Fruit fly (Drosophila melanogaster) whole organism, embryonic: Measurements from ENCODE around the gene Glyat.

Experiments used
- Atf6 ChIP-seq: fragments of 200-800 bp; sonication (Bioruptor generic); IDR thresholded peaks from 2 replicates; pipeline ENCODE4 v1.3.6; 2022; ENCODE audit warnings: missing biosample characterization, missing genetic modification characterization
- CG10321 ChIP-seq: fragments of 200-800 bp; sonication (Bioruptor generic); IDR thresholded peaks from 2 replicates; pipeline ENCODE4 v1.3.6; 2022; ENCODE audit warnings: missing biosample characterization, missing genetic modification characterization
- CG12299 ChIP-seq: fragments of 200-800 bp; sonication (Bioruptor generic); optimal IDR thresholded peaks from 2 replicates; lab custom pipeline; 2018; ENCODE audit warnings: missing biosample characterization, mild to moderate bottlenecking, missing genetic modification characterization
- CG12744 ChIP-seq: fragments of 200-800 bp; sonication (Bioruptor generic); optimal IDR thresholded peaks from 2 replicates; lab custom pipeline; 2016; ENCODE audit warnings: missing biosample characterization, missing genetic modification characterization
- CG13624 ChIP-seq: fragments of 200-800 bp; sonication (Bioruptor generic); optimal IDR thresholded peaks from 2 replicates; lab custom pipeline; 2016; ENCODE audit warnings: missing biosample characterization, missing genetic modification characterization
- CG14441 ChIP-seq: fragments of 200-800 bp; sonication (Bioruptor generic); IDR thresholded peaks from 2 replicates; pipeline ENCODE4 v1.3.6; 2022; ENCODE audit warnings: missing biosample characterization, missing genetic modification characterization
- CG14860 ChIP-seq: fragments of 200-800 bp; sonication (Bioruptor generic); IDR thresholded peaks from 3 replicates; pipeline ENCODE4 v1.3.6; 2022; ENCODE audit warnings: missing biosample characterization, missing genetic modification characterization; ENCODE audit not compliant: partially characterized antibody
- CG15011 ChIP-seq: fragments of 200-800 bp; sonication (Bioruptor generic); optimal IDR thresholded peaks from 3 replicates; lab custom pipeline; 2018; ENCODE audit warnings: missing biosample characterization, mild to moderate bottlenecking, missing genetic modification characterization
- CG16813 ChIP-seq: fragments of 200-800 bp; sonication (Bioruptor generic); IDR thresholded peaks from 3 replicates; pipeline ENCODE4 v1.3.6; 2022; ENCODE audit warnings: missing biosample characterization, missing genetic modification characterization; ENCODE audit not compliant: partially characterized antibody
- CG17359 ChIP-seq: fragments of 200-800 bp; sonication (Bioruptor generic); optimal IDR thresholded peaks from 3 replicates; lab custom pipeline; 2018; ENCODE audit warnings: missing biosample characterization, mild to moderate bottlenecking, missing genetic modification characterization, moderate library complexity
- CG17385 ChIP-seq: fragments of 200-800 bp; sonication (Bioruptor generic); optimal IDR thresholded peaks from 3 replicates; lab custom pipeline; 2018; ENCODE audit warnings: missing biosample characterization, mild to moderate bottlenecking, missing genetic modification characterization
- CG17568 ChIP-seq: fragments of 200-800 bp; sonication (Bioruptor generic); optimal IDR thresholded peaks from 2 replicates; lab custom pipeline; 2018; ENCODE audit warnings: missing biosample characterization, mild to moderate bottlenecking, missing genetic modification characterization, moderate library complexity
- CG1792 ChIP-seq: fragments of 200-800 bp; sonication (Bioruptor generic); optimal IDR thresholded peaks from 2 replicates; lab custom pipeline; 2016; ENCODE audit warnings: missing biosample characterization, missing genetic modification characterization
- CG1832 ChIP-seq: fragments of 200-800 bp; sonication (Bioruptor generic); optimal IDR thresholded peaks from 2 replicates; lab custom pipeline; 2017; ENCODE audit warnings: missing biosample characterization, mild to moderate bottlenecking, missing genetic modification characterization, inconsistent platforms
- CG18599 ChIP-seq: fragments of 200-800 bp; sonication (Bioruptor generic); optimal IDR thresholded peaks from 3 replicates; lab custom pipeline; 2017; ENCODE audit warnings: missing biosample characterization, missing genetic modification characterization, mild to moderate bottlenecking, moderate library complexity, missing genetic modification reagents
- CG18619 ChIP-seq: fragments of 200-800 bp; sonication (Bioruptor generic); optimal IDR thresholded peaks from 3 replicates; lab custom pipeline; 2017; ENCODE audit warnings: missing biosample characterization, mild to moderate bottlenecking, missing genetic modification characterization
- CG2199 ChIP-seq: fragments of 200-800 bp; sonication (Bioruptor generic); IDR thresholded peaks from 3 replicates; pipeline ENCODE4 v1.3.6; 2022; ENCODE audit warnings: missing biosample characterization, missing genetic modification characterization
- CG2678 ChIP-seq: fragments of 200-800 bp; sonication (Bioruptor generic); optimal IDR thresholded peaks from 3 replicates; lab custom pipeline; 2019; ENCODE audit warnings: missing biosample characterization, mild to moderate bottlenecking, missing genetic modification characterization, moderate library complexity
- CG3065 ChIP-seq: fragments of 200-800 bp; sonication (Bioruptor generic); optimal IDR thresholded peaks from 2 replicates; lab custom pipeline; 2016; ENCODE audit warnings: missing biosample characterization, missing genetic modification characterization
- CG32532 ChIP-seq: fragments of 200-800 bp; sonication (Bioruptor generic); IDR thresholded peaks from 2 replicates; pipeline ENCODE4 v1.3.6; 2022; ENCODE audit warnings: missing biosample characterization, missing genetic modification characterization
- CG3281 ChIP-seq: fragments of 200-800 bp; sonication (Bioruptor generic); optimal IDR thresholded peaks from 3 replicates; lab custom pipeline; 2017; ENCODE audit warnings: missing biosample characterization, mild to moderate bottlenecking, missing genetic modification characterization
- CG4707 ChIP-seq: fragments of 200-800 bp; sonication (Bioruptor generic); optimal IDR thresholded peaks from 2 replicates; lab custom pipeline; 2018; ENCODE audit warnings: missing biosample characterization, mild to moderate bottlenecking, missing genetic modification characterization, moderate library complexity
- CG6791 ChIP-seq: fragments of 200-800 bp; sonication (Bioruptor generic); IDR thresholded peaks from 3 replicates; pipeline ENCODE4 v1.3.6; 2022; ENCODE audit warnings: missing biosample characterization, missing genetic modification characterization; ENCODE audit not compliant: partially characterized antibody
- CG6854 ChIP-seq: fragments of 200-800 bp; sonication (Bioruptor generic); optimal IDR thresholded peaks from 3 replicates; lab custom pipeline; 2017; ENCODE audit warnings: missing biosample characterization, mild to moderate bottlenecking, missing genetic modification characterization
- CG7987 ChIP-seq: fragments of 200-800 bp; sonication (Bioruptor generic); optimal IDR thresholded peaks from 2 replicates; lab custom pipeline; 2018; ENCODE audit warnings: missing biosample characterization, mild to moderate bottlenecking, missing genetic modification characterization, moderate library complexity
- Camta ChIP-seq: fragments of 200-800 bp; sonication (Bioruptor generic); optimal IDR thresholded peaks from 2 replicates; lab custom pipeline; 2016; ENCODE audit warnings: missing biosample characterization, missing genetic modification characterization
- Dll ChIP-seq: fragments of 200-800 bp; sonication (Bioruptor generic); IDR thresholded peaks from 4 replicates; pipeline ENCODE4 v1.3.6; 2022; ENCODE audit warnings: missing biosample characterization, missing genetic modification characterization; ENCODE audit not compliant: partially characterized antibody
- Doc2 ChIP-seq: fragments of 200-800 bp; sonication (Bioruptor generic); IDR thresholded peaks from 2 replicates; pipeline ENCODE4 v1.3.6; 2022; ENCODE audit warnings: missing biosample characterization, missing genetic modification characterization
- Ets65A ChIP-seq: fragments of 200-800 bp; sonication (Bioruptor generic); peaks from one replicate; lab custom pipeline; 2016; ENCODE audit warnings: missing biosample characterization, missing genetic modification characterization
- HLH3B ChIP-seq: fragments of 200-800 bp; sonication (Bioruptor generic); IDR thresholded peaks from 2 replicates; pipeline ENCODE4 v1.3.6; 2022; ENCODE audit warnings: missing biosample characterization, missing genetic modification characterization
- MTF-1 ChIP-seq: fragments of 200-800 bp; sonication (Bioruptor generic); optimal IDR thresholded peaks from 2 replicates; lab custom pipeline; 2018; ENCODE audit warnings: missing biosample characterization, mild to moderate bottlenecking, missing genetic modification characterization, borderline replicate concordance
- NK7.1 ChIP-seq: fragments of 200-800 bp; sonication (Bioruptor generic); optimal IDR thresholded peaks from 3 replicates; lab custom pipeline; 2016; ENCODE audit warnings: missing biosample characterization, missing genetic modification characterization
- Sry-δ ChIP-seq: fragments of 200-800 bp; sonication (Bioruptor generic); optimal IDR thresholded peaks from 2 replicates; lab custom pipeline; 2016; ENCODE audit warnings: missing biosample characterization, missing genetic modification characterization
- YL-1 ChIP-seq: fragments of 200-800 bp; sonication (Bioruptor generic); optimal IDR thresholded peaks from 3 replicates; lab custom pipeline; 2017; ENCODE audit warnings: missing biosample characterization, mild to moderate bottlenecking, missing genetic modification characterization
- ase ChIP-seq: fragments of 200-800 bp; sonication (Bioruptor generic); IDR thresholded peaks from 3 replicates; pipeline ENCODE4 v1.3.6; 2022; ENCODE audit warnings: missing biosample characterization, missing genetic modification characterization
- bab2 ChIP-seq: fragments of 200-800 bp; sonication (Bioruptor generic); optimal IDR thresholded peaks from 2 replicates; lab custom pipeline; 2016; ENCODE audit warnings: missing biosample characterization, missing genetic modification characterization
- bcd ChIP-seq: fragments of 200-800 bp; sonication (Bioruptor generic); optimal IDR thresholded peaks from 2 replicates; lab custom pipeline; 2017; ENCODE audit warnings: missing biosample characterization, mild to moderate bottlenecking, missing genetic modification characterization
- btn ChIP-seq: fragments of 200-800 bp; sonication (Bioruptor generic); optimal IDR thresholded peaks from 2 replicates; lab custom pipeline; 2016; ENCODE audit warnings: missing biosample characterization, missing genetic modification characterization
- corto ChIP-seq: fragments of 200-800 bp; sonication (Bioruptor generic); optimal IDR thresholded peaks from 2 replicates; lab custom pipeline; 2016; ENCODE audit warnings: missing biosample characterization, mild to moderate bottlenecking, missing genetic modification characterization, moderate library complexity
- dm ChIP-seq: fragments of 200-800 bp; sonication (Bioruptor generic); optimal IDR thresholded peaks from 3 replicates; lab custom pipeline; 2016; ENCODE audit warnings: missing biosample characterization, missing genetic modification characterization
- ems ChIP-seq: fragments of 200-800 bp; sonication (Bioruptor generic); optimal IDR thresholded peaks from 3 replicates; lab custom pipeline; 2016; ENCODE audit warnings: missing biosample characterization, missing genetic modification characterization
- fd64A ChIP-seq: fragments of 200-800 bp; sonication (Bioruptor generic); optimal IDR thresholded peaks from 3 replicates; lab custom pipeline; 2018; ENCODE audit warnings: missing biosample characterization, mild to moderate bottlenecking, missing genetic modification characterization
- fru ChIP-seq: fragments of >200 bp; optimal IDR thresholded peaks from 2 replicates; lab custom pipeline; 2017
- ind ChIP-seq: fragments of 200-800 bp; sonication (Bioruptor generic); optimal IDR thresholded peaks from 3 replicates; lab custom pipeline; 2016; ENCODE audit warnings: missing biosample characterization, missing genetic modification characterization
- lmd ChIP-seq: fragments of 200-800 bp; sonication (Bioruptor generic); IDR thresholded peaks from 2 replicates; pipeline ENCODE4 v1.3.6; 2022; ENCODE audit warnings: missing biosample characterization, missing genetic modification characterization
- odd ChIP-seq: fragments of 200-800 bp; sonication (Bioruptor generic); optimal IDR thresholded peaks from 2 replicates; lab custom pipeline; 2017; ENCODE audit warnings: missing biosample characterization, mild to moderate bottlenecking, missing genetic modification characterization
- pb ChIP-seq: fragments of 200-800 bp; sonication (Bioruptor generic); optimal IDR thresholded peaks from 3 replicates; lab custom pipeline; 2016; ENCODE audit warnings: missing biosample characterization, missing genetic modification characterization
- shn ChIP-seq: fragments of 200-800 bp; sonication (Bioruptor generic); optimal IDR thresholded peaks from 3 replicates; lab custom pipeline; 2016; ENCODE audit warnings: missing biosample characterization, missing genetic modification characterization
- sr ChIP-seq: fragments of 200-800 bp; sonication (Bioruptor generic); IDR thresholded peaks from 3 replicates; pipeline ENCODE4 v1.3.6; 2022; ENCODE audit warnings: missing biosample characterization, missing genetic modification characterization
- zf30C ChIP-seq: fragments of 200-800 bp; sonication (Bioruptor generic); optimal IDR thresholded peaks from 3 replicates; lab custom pipeline; 2018; ENCODE audit warnings: missing biosample characterization, mild to moderate bottlenecking, missing genetic modification characterization
- zfh1 ChIP-seq: fragments of 200-800 bp; sonication (Bioruptor generic); IDR thresholded peaks from 3 replicates; pipeline ENCODE4 v1.3.6; 2022; ENCODE audit warnings: missing biosample characterization, missing genetic modification characterization

The Glyat gene

DNA sequence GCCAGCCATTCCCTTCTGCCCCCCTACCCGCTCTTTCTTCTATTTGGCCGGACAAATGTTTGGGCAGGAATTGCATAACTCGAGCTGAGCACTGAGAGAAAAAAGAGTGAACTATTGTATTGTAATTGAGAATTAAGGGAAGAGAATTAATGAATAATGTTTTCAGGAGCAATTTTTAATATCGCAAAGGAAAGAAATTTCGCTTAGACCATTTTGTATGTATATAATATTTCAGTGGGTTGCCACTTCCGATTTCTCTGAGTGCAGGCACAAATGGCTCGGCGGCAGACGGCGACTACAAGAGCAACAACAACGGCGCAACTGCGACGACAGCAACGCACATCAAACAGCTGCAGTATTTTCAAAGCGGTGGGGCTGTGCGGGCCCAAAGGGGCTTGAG is 45.8 kb downstream of the Glyat start (continued):
- TF ChIP-seq ase (GFP tag; lab: Robert Waterston, UW), result peak; percentile 83
- TF ChIP-seq dm (GFP tag; lab: Kevin White, UChicago), result peak; percentile 37
- TF ChIP-seq CG4707, result peak; percentile 43
- TF ChIP-seq YL-1 (GFP tag; lab: Kevin White, UChicago), result no peak
- TF ChIP-seq CG2199 (GFP tag; lab: Robert Waterston, UW), result no peak
- peak; percentile 53 for TF ChIP-seq CG17568 (GFP tag; lab: Kevin White, UChicago)
- TF ChIP-seq NK7.1, result no peak
- TF ChIP-seq Atf6 (GFP tag; lab: Robert Waterston, UW), result peak; percentile 68
- TF ChIP-seq sr (GFP tag; lab: Robert Waterston, UW), result peak; percentile 56; the same call in 1 of the 3 replicates
- TF ChIP-seq Dll (GFP tag; lab: Robert Waterston, UW), result no peak
- no peak for TF ChIP-seq zf30C
- TF ChIP-seq CG16813 (GFP tag; lab: Robert Waterston, UW), result no peak
- TF ChIP-seq btn, result peak; percentile 51
- no peak for TF ChIP-seq CG7987
- peak; percentile 68 for TF ChIP-seq ind
- peak; percentile 76 for TF ChIP-seq CG17385
- TF ChIP-seq odd (GFP tag; lab: Kevin White, UChicago), result peak; percentile 56
- peak; percentile 46 for TF ChIP-seq CG18619 (GFP tag; lab: Kevin White, UChicago)
- peak; percentile 63 for TF ChIP-seq bab2 (GFP tag; lab: Kevin White, UChicago)
- TF ChIP-seq CG1832, result no peak
- no peak for TF ChIP-seq corto (GFP tag; lab: Kevin White, UChicago)
- peak; percentile 25 for TF ChIP-seq CG1792 (GFP tag; lab: Kevin White, UChicago)
- TF ChIP-seq Camta, result peak; percentile 75
- no peak for TF ChIP-seq CG6854 (GFP tag; lab: Kevin White, UChicago)
- TF ChIP-seq zfh1, result peak; percentile 87
- TF ChIP-seq CG10321 (GFP tag; lab: Robert Waterston, UW), result peak; percentile 43; the same call in 1 of the 2 replicates
- peak; percentile 53 for TF ChIP-seq CG3281 (GFP tag; lab: Kevin White, UChicago)
- TF ChIP-seq CG18599, result peak; percentile 58
- TF ChIP-seq shn (GFP tag; lab: Kevin White, UChicago), result peak; percentile 33
- TF ChIP-seq CG3065 (GFP tag; lab: Kevin White, UChicago), result peak; percentile 55
- TF ChIP-seq MTF-1 (GFP tag; lab: Kevin White, UChicago), result peak; percentile 26
- peak; percentile 0 for TF ChIP-seq CG15011 (GFP tag; lab: Kevin White, UChicago)
- no peak for TF ChIP-seq fru (lab: Kevin White, UChicago)
- TF ChIP-seq pb (GFP tag; lab: Kevin White, UChicago), result peak; percentile 49
- peak; percentile 78 for TF ChIP-seq lmd
- peak; percentile 64 for TF ChIP-seq bcd (GFP tag; lab: Kevin White, UChicago)
- TF ChIP-seq ems, result peak; percentile 64
- peak; percentile 64 for TF ChIP-seq CG2678
- TF ChIP-seq CG12299 (tag; lab: Kevin White, UChicago), result no peak
- TF ChIP-seq CG17359 (tag; lab: Kevin White, UChicago), result peak; percentile 76
- peak; percentile 91 for TF ChIP-seq Ets65A (GFP tag; lab: Kevin White, UChicago)
- TF ChIP-seq CG12744 (GFP tag; lab: Kevin White, UChicago), result peak; percentile 62
- peak; percentile 67; the same call in 1 of the 2 replicates for TF ChIP-seq CG32532 (GFP tag; lab: Robert Waterston, UW)
- TF ChIP-seq CG13624 (GFP tag; lab: Kevin White, UChicago), result peak; percentile 44
- TF ChIP-seq Doc2, result no peak
- TF ChIP-seq fd64A (GFP tag; lab: Kevin White, UChicago), result no peak
- no peak for TF ChIP-seq CG6791 (GFP tag; lab: Robert Waterston, UW)
- TF ChIP-seq CG14860, result no peak
- TF ChIP-seq HLH3B (GFP tag; lab: Robert Waterston, UW), result peak; percentile 90
- TF ChIP-seq CG14441 (GFP tag; lab: Robert Waterston, UW), result peak; percentile 83
- TF ChIP-seq Sry-δ (GFP tag; lab: Kevin White, UChicago), result peak; percentile 18
